Fruit fly (Drosophila melanogaster) whole organism, pupa: Measurements from ENCODE around the gene CG7907.
A peak's percentile ranks its signal among the peaks of the same experiment; 100 is the strongest.

ENCODE experiments used
- CG10348 ChIP-seq: fragments of 200-800 bp; sonication (Bioruptor generic); IDR thresholded peaks from 2 replicates; pipeline ENCODE4 v1.3.6; 2022; ENCODE audit warnings: missing biosample characterization, missing genetic modification characterization
- CG12605 ChIP-seq: fragments of 200-800 bp; sonication (Bioruptor generic); IDR thresholded peaks from 2 replicates; pipeline ENCODE4 v1.3.6; 2022; ENCODE audit warnings: missing biosample characterization, missing genetic modification characterization
- CG13204 ChIP-seq: fragments of 200-800 bp; sonication (Bioruptor generic); optimal IDR thresholded peaks from 2 replicates; lab custom pipeline; 2018; ENCODE audit warnings: missing biosample characterization, mild to moderate bottlenecking, missing genetic modification characterization, moderate library complexity
- CG14655 ChIP-seq: fragments of 200-800 bp; sonication (Bioruptor generic); optimal IDR thresholded peaks from 3 replicates; lab custom pipeline; 2017; ENCODE audit warnings: mild to moderate bottlenecking, missing biosample characterization, missing genetic modification reagents, missing genetic modification characterization
- CG15710 ChIP-seq: fragments of 200-800 bp; sonication (Bioruptor generic); optimal IDR thresholded peaks from 2 replicates; lab custom pipeline; 2018; ENCODE audit warnings: missing biosample characterization, mild to moderate bottlenecking, missing genetic modification characterization, moderate library complexity
- CG17806 ChIP-seq: fragments of 200-800 bp; sonication (Bioruptor generic); optimal IDR thresholded peaks from 2 replicates; lab custom pipeline; 2018; ENCODE audit warnings: missing biosample characterization, mild to moderate bottlenecking, missing genetic modification characterization, moderate library complexity
- CG32121 ChIP-seq: fragments of 200-800 bp; sonication (Bioruptor generic); IDR thresholded peaks from 2 replicates; pipeline ENCODE4 v1.3.6; 2022; ENCODE audit warnings: missing biosample characterization, missing genetic modification characterization
- CG34367 ChIP-seq: fragments of 200-800 bp; sonication (Bioruptor generic); optimal IDR thresholded peaks from 2 replicates; lab custom pipeline; 2018; ENCODE audit warnings: missing biosample characterization, mild to moderate bottlenecking, missing genetic modification characterization
- CG4496 ChIP-seq: fragments of 200-800 bp; sonication (Bioruptor generic); IDR thresholded peaks from 3 replicates; pipeline ENCODE4 v1.3.6; 2022; ENCODE audit warnings: missing biosample characterization, missing genetic modification characterization
- CG8159 ChIP-seq: fragments of 200-800 bp; sonication (Bioruptor generic); optimal IDR thresholded peaks from 3 replicates; lab custom pipeline; 2018; ENCODE audit warnings: missing biosample characterization, mild to moderate bottlenecking, missing genetic modification characterization, moderate library complexity
- CG8301 ChIP-seq: fragments of 200-800 bp; sonication (Bioruptor generic); optimal IDR thresholded peaks from 2 replicates; lab custom pipeline; 2018; ENCODE audit warnings: missing biosample characterization, mild to moderate bottlenecking, missing genetic modification characterization
- CG9948 ChIP-seq: fragments of 200-800 bp; sonication (Bioruptor generic); optimal IDR thresholded peaks from 2 replicates; lab custom pipeline; 2018; ENCODE audit warnings: missing biosample characterization, mild to moderate bottlenecking, missing genetic modification characterization, moderate library complexity
- D1 ChIP-seq: fragments of 200-800 bp; sonication (Bioruptor generic); optimal IDR thresholded peaks from 2 replicates; lab custom pipeline; 2018; ENCODE audit warnings: missing biosample characterization, mild to moderate bottlenecking, missing genetic modification characterization, moderate library complexity
- EcR ChIP-seq: fragments of 200-800 bp; sonication (Bioruptor generic); optimal IDR thresholded peaks from 3 replicates; lab custom pipeline; 2019; ENCODE audit warnings: missing biosample characterization, missing genetic modification characterization, mild to moderate bottlenecking, moderate library complexity, missing genetic modification reagents
- Ets98B ChIP-seq: fragments of 200-800 bp; sonication (Bioruptor generic); IDR thresholded peaks from 2 replicates; pipeline ENCODE4 v1.3.6; 2022; ENCODE audit warnings: missing biosample characterization, missing genetic modification characterization
- Pif1A ChIP-seq: fragments of 200-800 bp; sonication (Bioruptor generic); optimal IDR thresholded peaks from 3 replicates; lab custom pipeline; 2016; ENCODE audit warnings: missing biosample characterization, missing genetic modification characterization
- Pif1B ChIP-seq: fragments of 200-800 bp; sonication (Bioruptor generic); optimal IDR thresholded peaks from 3 replicates; lab custom pipeline; 2016; ENCODE audit warnings: missing biosample characterization, missing genetic modification characterization
- Snoo ChIP-seq: fragments of 200-800 bp; sonication (Bioruptor generic); optimal IDR thresholded peaks from 3 replicates; lab custom pipeline; 2017; ENCODE audit warnings: missing biosample characterization, mild to moderate bottlenecking, missing genetic modification characterization, inconsistent platforms
- fd96Ca ChIP-seq: fragments of 200-800 bp; sonication (Bioruptor generic); IDR thresholded peaks from 3 replicates; pipeline ENCODE4 v1.3.6; 2022; ENCODE audit warnings: missing biosample characterization, missing genetic modification characterization
- gl ChIP-seq: fragments of 200-800 bp; sonication (Bioruptor generic); optimal IDR thresholded peaks from 2 replicates; lab custom pipeline; 2018; ENCODE audit warnings: missing biosample characterization, mild to moderate bottlenecking, missing genetic modification characterization
- rn ChIP-seq: fragments of 200-800 bp; sonication (Bioruptor generic); IDR thresholded peaks from 2 replicates; pipeline ENCODE4 v1.3.6; 2022; ENCODE audit warnings: missing biosample characterization, missing genetic modification characterization

Gene CG7907

dm6 chr3R:21440102-21440501, 36.6 kb downstream of the CG7907 start:
- TF ChIP-seq CG15710 (tag; lab: Kevin White, UChicago) = no peak
- TF ChIP-seq CG13204 (GFP tag; lab: Kevin White, UChicago) = no peak
- TF ChIP-seq CG9948 = no peak
- no peak for TF ChIP-seq CG34367 (tag; lab: Kevin White, UChicago)
- TF ChIP-seq CG8159 = no peak
- no peak for TF ChIP-seq Ets98B
- no peak for TF ChIP-seq EcR (GFP tag; lab: Kevin White, UChicago)
- TF ChIP-seq Pif1A = no peak
- TF ChIP-seq CG10348 (GFP tag; lab: Robert Waterston, UW) = no peak

- TF ChIP-seq CG34367 (tag; lab: Kevin White, UChicago) (no peak), CG9948 (no peak), rn (GFP tag; lab: Robert Waterston, UW) (no peak), Snoo (no peak), Pif1A (no peak)
These were observed 37.2 kb downstream of the CG7907 start for dm6 chr3R:21440760-21441159.

dm6 chr3R:21445327-21445726, 41.8 kb downstream of the CG7907 start:
- TF ChIP-seq Pif1B (GFP tag; lab: Kevin White, UChicago) (no peak), CG9948 (no peak), CG17806 (tag; lab: Kevin White, UChicago) (no peak), fd96Ca (GFP tag; lab: Robert Waterston, UW) (no peak), CG8159 (no peak), CG8301 (tag; lab: Kevin White, UChicago) (no peak), EcR (GFP tag; lab: Kevin White, UChicago) (no peak), rn (GFP tag; lab: Robert Waterston, UW) (no peak), CG32121 (no peak), CG12605 (GFP tag; lab: Robert Waterston, UW) (no peak), CG13204 (GFP tag; lab: Kevin White, UChicago) (no peak)
- TF ChIP-seq, all 21 proteins: peak for 0

dm6 chr3R:21446334-21446733, 42.8 kb downstream of the CG7907 start, which contains the start of gene lbe:
TSS of gene lbe (minus strand) at chr3R:21446537.
- TF ChIP-seq fd96Ca (GFP tag; lab: Robert Waterston, UW) (0 out of 3 replicates have a peak, but pooled peaks have one; percentile 30), CG12605 (GFP tag; lab: Robert Waterston, UW) (peak; percentile 32; the same call in 1 of the 2 replicates), D1 (no peak)

dm6 chr3R:21447656-21448055, 44.1 kb downstream of the CG7907 start:
- no peak for TF ChIP-seq Pif1A
- no peak for TF ChIP-seq rn (GFP tag; lab: Robert Waterston, UW)
- TF ChIP-seq CG10348 (GFP tag; lab: Robert Waterston, UW) = no peak

dm6 chr3R:21452108-21452507, 48.6 kb downstream of the CG7907 start:
- no peak for TF ChIP-seq CG9948
- TF ChIP-seq Pif1A = peak; percentile 8
- no peak for TF ChIP-seq gl (tag; lab: Kevin White, UChicago)
- TF ChIP-seq CG12605 (GFP tag; lab: Robert Waterston, UW) = no peak
- no peak for TF ChIP-seq CG8301 (tag; lab: Kevin White, UChicago)
- TF ChIP-seq CG32121 = no peak
- TF ChIP-seq Pif1B (GFP tag; lab: Kevin White, UChicago) = peak; percentile 12
- TF ChIP-seq EcR (GFP tag; lab: Kevin White, UChicago) = no peak
- no peak for TF ChIP-seq fd96Ca (GFP tag; lab: Robert Waterston, UW)
- TF ChIP-seq CG17806 (tag; lab: Kevin White, UChicago) = no peak
- peak; percentile 46 for TF ChIP-seq CG8159
- no peak for TF ChIP-seq CG13204 (GFP tag; lab: Kevin White, UChicago)
- TF ChIP-seq CG10348 (GFP tag; lab: Robert Waterston, UW) = no peak
- no peak for TF ChIP-seq D1
- TF ChIP-seq Ets98B = no peak
- no peak for TF ChIP-seq rn (GFP tag; lab: Robert Waterston, UW)
- TF ChIP-seq Snoo = no peak
- TF ChIP-seq CG14655 (GFP tag; lab: Kevin White, UChicago) = peak; percentile 36
- TF ChIP-seq CG15710 (tag; lab: Kevin White, UChicago) = no peak
- TF ChIP-seq CG4496 (GFP tag; lab: Robert Waterston, UW) = no peak
- TF ChIP-seq CG34367 (tag; lab: Kevin White, UChicago) = peak; percentile 11
